Fruit fly (Drosophila melanogaster) whole organism, embryonic: ENCODE results near the gene His3.3A.

Experiments used
- Awh ChIP-seq: fragments of 200-800 bp; sonication (Bioruptor generic); IDR thresholded peaks from 2 replicates; pipeline ENCODE4, ENCODE4 v1.3.6; 2022; ENCODE audit warnings: missing biosample characterization, missing genetic modification characterization
- Bdp1 ChIP-seq: fragments of 200-800 bp; sonication (Bioruptor generic); optimal IDR thresholded peaks from 3 replicates; lab custom pipeline; 2016; ENCODE audit warnings: missing biosample characterization, missing genetic modification characterization
- CG10274 ChIP-seq: fragments of 200-800 bp; sonication (Bioruptor generic); optimal IDR thresholded peaks from 3 replicates; lab custom pipeline; 2017; ENCODE audit warnings: missing biosample characterization, mild to moderate bottlenecking, missing genetic modification characterization
- CG11456 ChIP-seq: fragments of 200-800 bp; sonication (Bioruptor generic); IDR thresholded peaks from 3 replicates; pipeline ENCODE4 v1.3.6; 2022; ENCODE audit warnings: missing biosample characterization, missing genetic modification characterization
- CG12769 ChIP-seq: fragments of 200-800 bp; sonication (Bioruptor generic); optimal IDR thresholded peaks from 2 replicates; lab custom pipeline; 2019; ENCODE audit warnings: missing biosample characterization, mild to moderate bottlenecking, missing genetic modification characterization, moderate library complexity
- CG14667 ChIP-seq: fragments of 200-800 bp; sonication (Bioruptor generic); IDR thresholded peaks from 2 replicates; pipeline ENCODE4 v1.3.6; 2022; ENCODE audit warnings: missing biosample characterization, missing genetic modification characterization
- CG14710 ChIP-seq: fragments of 200-800 bp; sonication (Bioruptor generic); optimal IDR thresholded peaks from 3 replicates; lab custom pipeline; 2019; ENCODE audit warnings: missing biosample characterization, mild to moderate bottlenecking, missing genetic modification characterization, moderate library complexity
- CG16779 ChIP-seq: fragments of 200-800 bp; sonication (Bioruptor generic); IDR thresholded peaks from 2 replicates; pipeline ENCODE4 v1.3.6; 2022; ENCODE audit warnings: missing biosample characterization, missing genetic modification characterization
- CG16863 ChIP-seq: fragments of 200-800 bp; sonication (Bioruptor generic); optimal IDR thresholded peaks from 3 replicates; lab custom pipeline; 2016; ENCODE audit warnings: missing biosample characterization, missing genetic modification characterization
- CG17328 ChIP-seq: fragments of 200-800 bp; sonication (Bioruptor generic); IDR thresholded peaks from 2 replicates; pipeline ENCODE4 v1.3.6; 2022; ENCODE audit warnings: missing biosample characterization, missing genetic modification characterization
- CG17385 ChIP-seq: fragments of 200-800 bp; sonication (Bioruptor generic); optimal IDR thresholded peaks from 3 replicates; lab custom pipeline; 2018; ENCODE audit warnings: missing biosample characterization, mild to moderate bottlenecking, missing genetic modification characterization
- CG1792 ChIP-seq: fragments of 200-800 bp; sonication (Bioruptor generic); optimal IDR thresholded peaks from 2 replicates; lab custom pipeline; 2016; ENCODE audit warnings: missing biosample characterization, missing genetic modification characterization
- CG18619 ChIP-seq: fragments of 200-800 bp; sonication (Bioruptor generic); optimal IDR thresholded peaks from 3 replicates; lab custom pipeline; 2017; ENCODE audit warnings: missing biosample characterization, mild to moderate bottlenecking, missing genetic modification characterization
- CG2116 ChIP-seq: fragments of 200-800 bp; sonication (Bioruptor generic); optimal IDR thresholded peaks from 3 replicates; lab custom pipeline; 2018; ENCODE audit warnings: missing biosample characterization, mild to moderate bottlenecking, missing genetic modification characterization
- CG2129 ChIP-seq: fragments of 200-800 bp; sonication (Bioruptor generic); IDR thresholded peaks from 2 replicates; pipeline ENCODE4 v1.3.6; 2022; ENCODE audit warnings: missing biosample characterization, missing genetic modification characterization; ENCODE audit not compliant: partially characterized antibody
- CG34422 ChIP-seq: fragments of 200-800 bp; sonication (Bioruptor generic); IDR thresholded peaks from 3 replicates; pipeline ENCODE4 v1.3.6; 2022; ENCODE audit warnings: missing biosample characterization, missing genetic modification characterization
- CG42726 ChIP-seq: fragments of 200-800 bp; sonication (Bioruptor generic); IDR thresholded peaks from 2 replicates; pipeline ENCODE4 v1.3.6; 2022; ENCODE audit warnings: missing biosample characterization, missing genetic modification characterization; ENCODE audit not compliant: partially characterized antibody
- CG5180 ChIP-seq: fragments of 200-800 bp; sonication (Bioruptor generic); optimal IDR thresholded peaks from 3 replicates; lab custom pipeline; 2017; ENCODE audit warnings: missing biosample characterization, missing genetic modification characterization, mild to moderate bottlenecking, moderate library complexity, missing genetic modification reagents
- CG5953 ChIP-seq: fragments of 200-800 bp; sonication (Bioruptor generic); IDR thresholded peaks from 2 replicates; pipeline ENCODE4 v1.3.6; 2022; ENCODE audit warnings: missing biosample characterization, missing genetic modification characterization
- CG7271 ChIP-seq: fragments of 200-800 bp; sonication (Bioruptor generic); optimal IDR thresholded peaks from 2 replicates; lab custom pipeline; 2018; ENCODE audit warnings: missing biosample characterization, mild to moderate bottlenecking, missing genetic modification characterization, moderate library complexity
- CG7963 ChIP-seq: fragments of 200-800 bp; sonication (Bioruptor generic); IDR thresholded peaks from 3 replicates; pipeline ENCODE4 v1.3.6; 2022; ENCODE audit warnings: missing biosample characterization, missing genetic modification characterization; ENCODE audit not compliant: partially characterized antibody
- CG8089 ChIP-seq: fragments of 200-800 bp; sonication (Bioruptor generic); optimal IDR thresholded peaks from 3 replicates; lab custom pipeline; 2016; ENCODE audit warnings: missing biosample characterization, missing genetic modification characterization
- CG9215 ChIP-seq: fragments of 200-800 bp; sonication (Bioruptor generic); IDR thresholded peaks from 2 replicates; pipeline ENCODE4 v1.3.6; 2022; ENCODE audit warnings: missing biosample characterization, missing genetic modification characterization
- HLH3B ChIP-seq: fragments of 200-800 bp; sonication (Bioruptor generic); IDR thresholded peaks from 2 replicates; pipeline ENCODE4 v1.3.6; 2022; ENCODE audit warnings: missing biosample characterization, missing genetic modification characterization
- Hey ChIP-seq: fragments of 200-800 bp; sonication (Bioruptor generic); optimal IDR thresholded peaks from 3 replicates; lab custom pipeline; 2018; ENCODE audit warnings: missing biosample characterization, mild to moderate bottlenecking, missing genetic modification characterization
- Hr39 ChIP-seq: fragments of >200 bp; optimal IDR thresholded peaks from 2 replicates; lab custom pipeline; 2017
- Hsf ChIP-seq: fragments of 200-800 bp; sonication (Bioruptor generic); optimal IDR thresholded peaks from 3 replicates; lab custom pipeline; 2016; ENCODE audit warnings: missing biosample characterization, missing genetic modification characterization
- Lpt ChIP-seq: fragments of >200 bp; optimal IDR thresholded peaks from 2 replicates; lab custom pipeline; 2018; ENCODE audit warnings: missing biosample characterization, missing genetic modification characterization
- Oli ChIP-seq: fragments of 200-800 bp; sonication (Bioruptor generic); optimal IDR thresholded peaks from 2 replicates; lab custom pipeline; 2018; ENCODE audit warnings: missing biosample characterization, mild to moderate bottlenecking, missing genetic modification characterization, moderate library complexity
- ab ChIP-seq: fragments of 200-800 bp; sonication (Bioruptor generic); optimal IDR thresholded peaks from 2 replicates; lab custom pipeline; 2016; ENCODE audit warnings: missing biosample characterization, missing genetic modification characterization
- ap ChIP-seq: fragments of 200-800 bp; sonication (Bioruptor generic); IDR thresholded peaks from 2 replicates; pipeline ENCODE4 v1.3.6; 2022; ENCODE audit warnings: missing biosample characterization, missing genetic modification characterization
- ase ChIP-seq: fragments of 200-800 bp; sonication (Bioruptor generic); IDR thresholded peaks from 3 replicates; pipeline ENCODE4 v1.3.6; 2022; ENCODE audit warnings: missing biosample characterization, missing genetic modification characterization
- ato ChIP-seq: fragments of 200-800 bp; sonication (Bioruptor generic); IDR thresholded peaks from 2 replicates; pipeline ENCODE4 v1.3.6; 2022; ENCODE audit warnings: missing biosample characterization, missing genetic modification characterization; ENCODE audit not compliant: partially characterized antibody
- ci ChIP-seq: fragments of 200-800 bp; sonication (Bioruptor generic); IDR thresholded peaks from 3 replicates; pipeline ENCODE4 v1.3.6; 2022; ENCODE audit warnings: missing biosample characterization, missing genetic modification characterization
- dimm ChIP-seq: fragments of 200-800 bp; sonication (Bioruptor generic); IDR thresholded peaks from 2 replicates; pipeline ENCODE4 v1.3.6; 2022; ENCODE audit warnings: missing biosample characterization, missing genetic modification characterization
- exex ChIP-seq: fragments of 200-800 bp; sonication (Bioruptor generic); optimal IDR thresholded peaks from 4 replicates; lab custom pipeline; 2018; ENCODE audit warnings: missing biosample characterization, mild to moderate bottlenecking, missing genetic modification characterization, moderate library complexity
- gro ChIP-seq: fragments of 200-800 bp; sonication (Bioruptor generic); optimal IDR thresholded peaks from 2 replicates; lab custom pipeline; 2016; ENCODE audit warnings: missing biosample characterization, missing genetic modification characterization
- h ChIP-seq: fragments of >200 bp; optimal IDR thresholded peaks from 2 replicates; lab custom pipeline; 2017
- insv ChIP-seq, 2 experiments: fragments of 200-800 bp; sonication (Bioruptor generic); optimal IDR thresholded peaks; 3 replicates each; lab custom pipeline; 2016 to 2018; ENCODE audit warnings: missing biosample characterization in 2 of 2, missing genetic modification characterization in 2 of 2
- jigr1 ChIP-seq: fragments of 200-800 bp; sonication (Bioruptor generic); IDR thresholded peaks from 3 replicates; pipeline ENCODE4 v1.3.6; 2022; ENCODE audit warnings: missing biosample characterization, missing genetic modification characterization
- kni ChIP-seq: fragments of 200-800 bp; sonication (Bioruptor generic); optimal IDR thresholded peaks from 3 replicates; lab custom pipeline; 2017; ENCODE audit warnings: mild to moderate bottlenecking, missing biosample characterization, missing genetic modification reagents, missing genetic modification characterization
- lola ChIP-seq, 3 experiments: fragments of >200 bp in 2 of 3; fragments of 200-800 bp in 1 of 3; sonication (Bioruptor generic) in 1 of 3; optimal IDR thresholded peaks; 2 replicates each; lab custom pipeline; 2017 to 2019; ENCODE audit warnings: missing biosample characterization in 3 of 3, missing genetic modification characterization in 3 of 3, mild to moderate bottlenecking in 1 of 3, moderate library complexity in 1 of 3
- salm ChIP-seq: fragments of 200-800 bp; sonication (Bioruptor generic); optimal IDR thresholded peaks from 2 replicates; lab custom pipeline; 2018; ENCODE audit warnings: missing biosample characterization, mild to moderate bottlenecking, missing genetic modification characterization
- schlank ChIP-seq: fragments of 200-800 bp; sonication (Bioruptor generic); optimal IDR thresholded peaks from 2 replicates; lab custom pipeline; 2018; ENCODE audit warnings: missing biosample characterization, mild to moderate bottlenecking, missing genetic modification characterization
- sima ChIP-seq: fragments of 200-800 bp; sonication (Bioruptor generic); optimal IDR thresholded peaks from 2 replicates; lab custom pipeline; 2016; ENCODE audit warnings: missing biosample characterization, missing genetic modification characterization
- slp2 ChIP-seq: fragments of 200-800 bp; sonication (Bioruptor generic); optimal IDR thresholded peaks from 2 replicates; lab custom pipeline; 2016; ENCODE audit warnings: missing biosample characterization, missing genetic modification characterization
- stc ChIP-seq: fragments of 200-800 bp; sonication (Bioruptor generic); IDR thresholded peaks from 2 replicates; pipeline ENCODE4 v1.3.6; 2022; ENCODE audit warnings: missing biosample characterization, missing genetic modification characterization
- wek ChIP-seq: fragments of 200-800 bp; sonication (Bioruptor generic); optimal IDR thresholded peaks from 3 replicates; lab custom pipeline; 2018; ENCODE audit warnings: missing biosample characterization, mild to moderate bottlenecking, missing genetic modification characterization, moderate library complexity
- zen2 ChIP-seq: fragments of 200-800 bp; sonication (Bioruptor generic); IDR thresholded peaks from 3 replicates; pipeline ENCODE4 v1.3.6; 2022; ENCODE audit warnings: missing biosample characterization, missing genetic modification characterization; ENCODE audit not compliant: partially characterized antibody
- zfh2 ChIP-seq: fragments of 200-800 bp; sonication (Bioruptor generic); optimal IDR thresholded peaks from 2 replicates; lab custom pipeline; 2016; ENCODE audit warnings: missing biosample characterization, missing genetic modification characterization

The His3.3A gene

DNA sequence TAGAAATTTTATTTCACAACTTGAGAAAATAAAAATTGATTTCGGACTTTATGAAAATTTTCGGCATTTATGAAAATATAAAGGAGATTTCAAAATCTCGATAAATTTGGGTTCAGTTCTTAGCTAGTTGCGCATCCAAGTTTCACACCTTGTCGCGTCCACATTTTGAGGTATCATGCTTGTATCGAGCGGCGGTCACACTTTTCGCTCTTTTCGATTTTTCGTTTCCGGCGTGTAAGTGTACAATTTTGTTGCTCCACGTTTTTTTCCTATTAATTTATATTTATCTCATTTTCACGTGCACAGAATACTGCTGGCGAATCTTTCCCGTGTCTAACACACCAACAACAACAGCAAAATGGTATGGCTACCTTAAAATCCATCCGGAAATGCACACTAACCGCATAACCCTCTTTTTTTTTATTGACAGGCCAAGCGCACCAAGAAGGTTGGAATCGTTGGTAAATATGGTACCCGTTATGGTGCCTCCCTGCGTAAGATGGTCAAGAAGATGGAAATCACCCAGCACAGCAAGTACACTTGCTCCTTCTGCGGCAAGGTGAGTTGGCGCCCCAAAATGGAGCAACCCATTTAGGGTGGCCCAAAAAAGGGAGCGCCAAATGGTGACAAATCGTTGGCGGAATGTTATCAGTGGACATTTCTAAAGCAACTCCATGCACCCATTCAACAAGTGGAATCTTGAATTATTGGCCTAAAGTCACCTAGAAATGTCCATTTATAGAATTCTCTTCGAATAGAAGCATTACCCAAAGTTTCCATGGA, 16.1 kb downstream of the His3.3A start, which contains the start of gene RpL37A (continued):
- no peak for TF ChIP-seq ab
- TF ChIP-seq CG11456 (GFP tag; lab: Robert Waterston, UW): peak; percentile 86
- TF ChIP-seq exex (tag; lab: Kevin White, UChicago): peak; percentile 54
- peak; percentile 57; the same call in 1 of the 3 replicates for TF ChIP-seq ase (GFP tag; lab: Robert Waterston, UW)
- TF ChIP-seq schlank: peak; percentile 82
- no peak for TF ChIP-seq Hey (tag; lab: Kevin White, UChicago)
- peak; percentile 58; the same call in 1 of the 2 replicates for TF ChIP-seq HLH3B (GFP tag; lab: Robert Waterston, UW)
- no peak for TF ChIP-seq jigr1
- peak; percentile 83 for TF ChIP-seq slp2 (GFP tag; lab: Kevin White, UChicago)
- peak; percentile 70 for TF ChIP-seq CG1792 (GFP tag; lab: Kevin White, UChicago)
- TF ChIP-seq CG34422: peak; percentile 84; the same call in 2 of the 3 replicates
- TF ChIP-seq CG5180 (GFP tag; lab: Kevin White, UChicago): peak; percentile 71
- peak; percentile 74 for TF ChIP-seq salm
- TF ChIP-seq CG5953 (GFP tag; lab: Robert Waterston, UW): peak; percentile 69
- peak; percentile 84 for TF ChIP-seq CG14710
- TF ChIP-seq h (lab: Kevin White, UChicago): no peak
- TF ChIP-seq dimm (GFP tag; lab: Robert Waterston, UW): no peak
- TF ChIP-seq CG2116 (GFP tag; lab: Kevin White, UChicago): peak; percentile 86
- TF ChIP-seq CG18619 (GFP tag; lab: Kevin White, UChicago): peak; percentile 81
- TF ChIP-seq insv (GFP tag; optimal IDR thresholded peaks at IDR 0.05; lab: Kevin White, UChicago): peak in 1 of 2 experiments; percentile 73
- peak; percentile 65 for TF ChIP-seq CG42726 (GFP tag; lab: Robert Waterston, UW)
- TF ChIP-seq wek (GFP tag; lab: Kevin White, UChicago): peak; percentile 79
- TF ChIP-seq CG17328 (GFP tag; lab: Robert Waterston, UW): peak; percentile 77
- peak; percentile 78 for TF ChIP-seq stc
- peak; percentile 85 for TF ChIP-seq kni (GFP tag; lab: Kevin White, UChicago)
- no peak for TF ChIP-seq CG7963 (GFP tag; lab: Robert Waterston, UW)
- TF ChIP-seq ap: peak; percentile 34
- peak; percentile 88 for TF ChIP-seq gro
- peak; percentile 29 for TF ChIP-seq zfh2
- no peak for TF ChIP-seq CG9215 (GFP tag; lab: Robert Waterston, UW)
- peak; percentile 93 for TF ChIP-seq CG7271 (tag; lab: Kevin White, UChicago)
- peak; percentile 69 for TF ChIP-seq CG10274
- peak; percentile 53; the same call in 1 of the 2 replicates for TF ChIP-seq Awh (GFP tag; lab: Robert Waterston, UW)
- peak; percentile 62 for TF ChIP-seq CG16863 (GFP tag; lab: Kevin White, UChicago)
- no peak for TF ChIP-seq zen2
- TF ChIP-seq CG17385: peak; percentile 65
- no peak for TF ChIP-seq ato (GFP tag; lab: Robert Waterston, UW)
- peak; percentile 78 for TF ChIP-seq CG12769 (tag; lab: Kevin White, UChicago)
- no peak for TF ChIP-seq CG2129 (GFP tag; lab: Robert Waterston, UW)
- TF ChIP-seq Lpt (GFP tag; lab: Kevin White, UChicago): no peak
- no peak for TF ChIP-seq CG16779
- TF ChIP-seq Hr39 (lab: Kevin White, UChicago): no peak
- TF ChIP-seq sima (GFP tag; lab: Kevin White, UChicago): peak; percentile 64
- peak in 1 of 3 experiments; percentile 18 for TF ChIP-seq lola (GFP tag; optimal IDR thresholded peaks at IDR 0.05; lab: Kevin White, UChicago)
- TF ChIP-seq Hsf: peak; percentile 85
- TF ChIP-seq CG8089 (GFP tag; lab: Kevin White, UChicago): peak; percentile 71
- TF ChIP-seq ci: peak; percentile 96
- TF ChIP-seq Bdp1 (GFP tag; lab: Kevin White, UChicago): peak; percentile 62
- no peak for TF ChIP-seq CG14667 (GFP tag; lab: Robert Waterston, UW)
- TF ChIP-seq Oli (tag; lab: Kevin White, UChicago): peak; percentile 49
